Worm (Caenorhabditis elegans) whole organism, L2 larva: ENCODE results near the gene vhp-1.

Experiments
- C34F6.9 ChIP-seq: fragments of 150-350 bp; optimal IDR thresholded peaks from 2 replicates; lab custom pipeline; 2014; ENCODE audit warnings: missing biosample characterization, missing genetic modification characterization
- R02D3.7 ChIP-seq: fragments of 150-350 bp; optimal IDR thresholded peaks from 2 replicates; lab custom pipeline; 2014; ENCODE audit warnings: missing biosample characterization, missing genetic modification characterization
- Y55F3AM.14 ChIP-seq: fragments of 200-800 bp; sonication (Bioruptor generic); optimal IDR thresholded peaks from 2 replicates; lab custom pipeline; 2018; ENCODE audit warnings: mild to moderate bottlenecking, missing genetic modification characterization, missing compliant biosample characterization
- ZK546.5 ChIP-seq: sonication (generic microtip); optimal IDR thresholded peaks from 2 replicates; lab custom pipeline; 2017; ENCODE audit warnings: missing biosample characterization, missing genetic modification characterization
- alr-1 ChIP-seq: fragments of 150-350 bp; optimal IDR thresholded peaks from 2 replicates; lab custom pipeline; 2014; ENCODE audit warnings: missing biosample characterization, missing genetic modification characterization
- ama-1 ChIP-seq: fragments of 150-350 bp; optimal IDR thresholded peaks from 2 replicates; lab custom pipeline; 2018; ENCODE audit warnings: inconsistent platforms
- ceh-16 ChIP-seq: fragments of 150-350 bp; optimal IDR thresholded peaks from 2 replicates; lab custom pipeline; 2014; ENCODE audit warnings: missing biosample characterization, missing genetic modification characterization
- dmd-4 ChIP-seq: sonication (generic microtip); optimal IDR thresholded peaks from 2 replicates; lab custom pipeline; 2017; ENCODE audit warnings: missing biosample characterization, missing genetic modification characterization
- elt-3 ChIP-seq: sonication (generic microtip); optimal IDR thresholded peaks from 2 replicates; lab custom pipeline; 2017; ENCODE audit warnings: missing biosample characterization, missing genetic modification characterization
- fos-1 ChIP-seq: fragments of 150-350 bp; optimal IDR thresholded peaks from 2 replicates; lab custom pipeline; 2014; ENCODE audit warnings: missing biosample characterization, missing genetic modification characterization
- gmeb-1 ChIP-seq: fragments of 150-350 bp; optimal IDR thresholded peaks from 2 replicates; lab custom pipeline; 2014; ENCODE audit warnings: missing biosample characterization, missing genetic modification characterization
- lin-11 ChIP-seq: fragments of 150-350 bp; sonication (generic microtip); optimal IDR thresholded peaks from 2 replicates; lab custom pipeline; 2014; ENCODE audit warnings: missing biosample characterization, missing genetic modification characterization, inconsistent platforms, mixed read lengths
- lin-13 ChIP-seq: fragments of 150-350 bp; optimal IDR thresholded peaks from 2 replicates; lab custom pipeline; 2014; ENCODE audit warnings: missing biosample characterization, missing genetic modification reagents, missing genetic modification characterization
- lin-39 ChIP-seq: fragments of 150-350 bp; optimal IDR thresholded peaks from 2 replicates; lab custom pipeline; 2014; ENCODE audit warnings: missing biosample characterization, missing genetic modification reagents, missing genetic modification characterization
- lsy-2 ChIP-seq, 2 experiments: fragments of 150-350 bp in 1 of 2; sonication (generic microtip) in 1 of 2; optimal IDR thresholded peaks; 2 replicates each; lab custom pipeline; 2014 to 2017; ENCODE audit warnings: missing biosample characterization in 2 of 2, missing genetic modification characterization in 2 of 2
- mab-5 ChIP-seq: fragments of 150-350 bp; optimal IDR thresholded peaks from 2 replicates; lab custom pipeline; 2014; ENCODE audit warnings: missing biosample characterization, missing genetic modification characterization
- mdl-1 ChIP-seq, 2 experiments: fragments of 150-350 bp in 1 of 2; sonication (generic microtip) in 1 of 2; optimal IDR thresholded peaks; 2 replicates each; lab custom pipeline; 2017; ENCODE audit warnings: missing biosample characterization in 2 of 2, missing genetic modification characterization in 2 of 2
- nhr-10 ChIP-seq: sonication (generic microtip); optimal IDR thresholded peaks from 2 replicates; lab custom pipeline; 2017; ENCODE audit warnings: missing biosample characterization, missing genetic modification characterization
- nhr-129 ChIP-seq: fragments of 150-350 bp; optimal IDR thresholded peaks from 2 replicates; lab custom pipeline; 2014; ENCODE audit warnings: missing biosample characterization, missing genetic modification characterization
- nhr-21 ChIP-seq: fragments of 150-350 bp; optimal IDR thresholded peaks from 2 replicates; lab custom pipeline; 2014; ENCODE audit warnings: missing biosample characterization, missing genetic modification characterization
- nhr-237 ChIP-seq: fragments of 150-350 bp; optimal IDR thresholded peaks from 2 replicates; lab custom pipeline; 2014; ENCODE audit warnings: missing biosample characterization, missing genetic modification characterization
- nhr-25 ChIP-seq: fragments of 150-350 bp; sonication (generic microtip); optimal IDR thresholded peaks from 3 replicates; lab custom pipeline; 2014; ENCODE audit warnings: missing biosample characterization, missing genetic modification characterization
- nhr-6 ChIP-seq: fragments of 150-350 bp; optimal IDR thresholded peaks from 2 replicates; lab custom pipeline; 2014; ENCODE audit warnings: missing biosample characterization, missing genetic modification characterization
- skn-1 ChIP-seq: sonication (generic microtip); optimal IDR thresholded peaks from 2 replicates; lab custom pipeline; 2017; ENCODE audit warnings: missing biosample characterization, missing genetic modification characterization
- sma-3 ChIP-seq: sonication (generic microtip); optimal IDR thresholded peaks from 2 replicates; lab custom pipeline; 2016; ENCODE audit warnings: missing genetic modification reagents, missing genetic modification characterization, missing compliant biosample characterization
- sma-9 ChIP-seq, 2 experiments: fragments of 150-350 bp in 1 of 2; sonication (generic microtip) in 1 of 2; optimal IDR thresholded peaks; 2 replicates each; lab custom pipeline; 2014 to 2016; ENCODE audit warnings: missing genetic modification characterization in 2 of 2, mild to moderate bottlenecking in 1 of 2, missing biosample characterization in 1 of 2, missing compliant biosample characterization in 1 of 2, missing genetic modification reagents in 1 of 2, moderate library complexity in 1 of 2
- snpc-4 ChIP-seq: fragments of 150-350 bp; optimal IDR thresholded peaks from 2 replicates; lab custom pipeline; 2014; ENCODE audit warnings: missing biosample characterization, missing genetic modification characterization
- unc-39 ChIP-seq: fragments of 150-350 bp; optimal IDR thresholded peaks from 2 replicates; lab custom pipeline; 2014; ENCODE audit warnings: missing biosample characterization, missing genetic modification characterization
- unc-55 ChIP-seq: fragments of 150-350 bp; sonication (generic microtip); optimal IDR thresholded peaks from 3 replicates; lab custom pipeline; 2014; ENCODE audit warnings: missing biosample characterization, missing genetic modification reagents, missing genetic modification characterization
- zag-1 ChIP-seq: fragments of 150-350 bp; optimal IDR thresholded peaks from 2 replicates; lab custom pipeline; 2014; ENCODE audit warnings: missing biosample characterization, missing genetic modification characterization
- ztf-11 ChIP-seq: sonication (generic microtip); optimal IDR thresholded peaks from 2 replicates; lab custom pipeline; 2017; ENCODE audit warnings: missing biosample characterization, missing genetic modification characterization
- ztf-4 ChIP-seq: fragments of 150-350 bp; optimal IDR thresholded peaks from 2 replicates; lab custom pipeline; 2014; ENCODE audit warnings: missing biosample characterization, missing genetic modification characterization

The vhp-1 gene

DNA sequence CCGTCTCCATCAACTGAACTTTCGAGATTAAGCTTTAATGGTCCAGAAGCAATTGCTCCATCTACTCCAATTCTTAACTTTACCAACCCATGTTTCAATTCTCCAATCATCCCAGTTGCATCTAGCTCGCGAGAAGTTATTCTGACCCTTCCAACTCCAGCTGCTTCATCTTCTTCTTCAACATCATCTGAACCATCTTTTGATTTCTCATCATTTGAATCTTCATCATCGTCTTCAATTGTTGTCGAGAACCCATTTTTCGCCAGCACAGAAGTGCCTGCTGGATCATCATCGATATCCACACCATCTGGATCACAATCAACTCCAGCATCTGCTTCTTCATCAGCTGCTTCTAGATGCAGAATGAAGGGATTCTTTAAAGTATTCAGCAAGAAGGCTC lies 16.5 kb downstream of the vhp-1 start:
- TF ChIP-seq dmd-4 (tag; lab: Kevin White, UChicago) (no peak), nhr-21 (no peak), sma-9 (GFP tag; optimal IDR thresholded peaks at IDR 0.05; lab: Kevin White, UChicago) (no peak), sma-9 (tag; optimal IDR thresholded peaks at IDR 0.05; lab: Kevin White, UChicago) (no peak), mab-5 (tag; lab: Kevin White, UChicago) (no peak), unc-55 (no peak)

ce11 chrII:5340672-5341568 lies 17.8 kb downstream of the vhp-1 start:
- no peak for TF ChIP-seq lin-13 (GFP tag; lab: Kevin White, UChicago)
- TF ChIP-seq ama-1 = no peak
- TF ChIP-seq elt-3 = no peak
- TF ChIP-seq ztf-4 (tag; lab: Kevin White, UChicago) = peak; percentile 22
- no peak for TF ChIP-seq R02D3.7 (tag; lab: Kevin White, UChicago)
- TF ChIP-seq nhr-25 (tag; lab: Kevin White, UChicago) = no peak
- no peak for TF ChIP-seq lin-39 (tag; lab: Kevin White, UChicago)
- no peak for TF ChIP-seq mdl-1 (tag; optimal IDR thresholded peaks at IDR 0.05; lab: Kevin White, UChicago)
- no peak for TF ChIP-seq nhr-129
- TF ChIP-seq zag-1 (tag; lab: Kevin White, UChicago) = no peak
- no peak for TF ChIP-seq nhr-237 (tag; lab: Kevin White, UChicago)
- TF ChIP-seq nhr-6 (tag; lab: Kevin White, UChicago) = no peak
- no peak for TF ChIP-seq ztf-11 (tag; lab: Kevin White, UChicago)
- TF ChIP-seq unc-55 = peak; percentile 40
- TF ChIP-seq dmd-4 (tag; lab: Kevin White, UChicago) = peak; percentile 5
- no peak for TF ChIP-seq C34F6.9 (tag; lab: Kevin White, UChicago)

DNA sequence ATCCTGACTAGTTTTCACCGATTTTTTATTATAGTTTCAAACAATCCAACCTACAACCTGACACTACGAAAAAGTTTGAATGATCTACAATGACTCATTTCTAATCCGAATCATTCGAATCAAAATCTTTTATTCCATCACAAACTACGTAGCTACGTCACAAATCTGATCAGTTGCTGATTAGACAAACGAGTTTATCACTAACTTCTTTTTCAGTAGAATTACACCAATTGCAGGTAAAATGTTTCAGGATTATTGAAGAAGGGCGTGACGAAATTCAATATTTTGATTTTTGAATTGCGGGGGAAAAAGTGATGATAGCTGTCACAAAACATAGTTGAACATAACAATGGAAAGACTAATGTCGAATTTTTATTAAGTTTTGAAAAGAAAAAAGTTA lies 18.5 kb downstream of the vhp-1 start:
- TF ChIP-seq sma-9 (GFP tag; optimal IDR thresholded peaks at IDR 0.05; lab: Kevin White, UChicago) = peak; percentile 5
- TF ChIP-seq sma-9 (tag; optimal IDR thresholded peaks at IDR 0.05; lab: Kevin White, UChicago) = no peak
- no peak for TF ChIP-seq alr-1 (tag; lab: Kevin White, UChicago)
- TF ChIP-seq dmd-4 (tag; lab: Kevin White, UChicago) = no peak
- TF ChIP-seq nhr-21 = peak; percentile 3

ce11 chrII:5342412-5342811 lies 19.3 kb downstream of the vhp-1 start:
- TF ChIP-seq lin-11 (tag; lab: Kevin White, UChicago) (no peak), lsy-2 (tag; optimal IDR thresholded peaks at IDR 0.05; lab: Kevin White, UChicago) (no peak), ZK546.5 (tag; lab: Kevin White, UChicago) (no peak), Y55F3AM.14 (GFP tag; lab: Kevin White, UChicago) (no peak), C34F6.9 (tag; lab: Kevin White, UChicago) (peak; percentile 6), sma-9 (GFP tag; optimal IDR thresholded peaks at IDR 0.05; lab: Kevin White, UChicago) (peak; percentile 22), sma-9 (tag; optimal IDR thresholded peaks at IDR 0.05; lab: Kevin White, UChicago) (no peak), sma-3 (GFP tag; lab: Kevin White, UChicago) (peak; percentile 11)

- TF ChIP-seq ama-1 = no peak
- no peak for TF ChIP-seq C34F6.9 (tag; lab: Kevin White, UChicago)
- TF ChIP-seq lin-39 (tag; lab: Kevin White, UChicago) = no peak
- no peak for TF ChIP-seq ceh-16 (tag; lab: Kevin White, UChicago)
- TF ChIP-seq nhr-10 (tag; lab: Kevin White, UChicago) = no peak
- no peak for TF ChIP-seq gmeb-1 (tag; lab: Kevin White, UChicago)
- no peak for TF ChIP-seq skn-1
- TF ChIP-seq nhr-25 (tag; lab: Kevin White, UChicago) = no peak
- TF ChIP-seq unc-39 = no peak
- no peak for TF ChIP-seq snpc-4 (tag; lab: Kevin White, UChicago)
- no peak for TF ChIP-seq mdl-1 (tag; optimal IDR thresholded peaks at IDR 0.05; lab: Kevin White, UChicago)
- TF ChIP-seq fos-1 = no peak
- no peak for TF ChIP-seq ztf-4 (tag; lab: Kevin White, UChicago)
- no peak for TF ChIP-seq ZK546.5 (tag; lab: Kevin White, UChicago)
These were observed 21.7 kb downstream of the vhp-1 start, which contains the start of gene F09E5.14 for ce11 chrII:5344775-5345174. TSS of gene F09E5.14 (minus strand) at chrII:5344875.
